Fruit fly (Drosophila melanogaster): ENCODE results near the gene BuGZ.

The BuGZ gene

DNA sequence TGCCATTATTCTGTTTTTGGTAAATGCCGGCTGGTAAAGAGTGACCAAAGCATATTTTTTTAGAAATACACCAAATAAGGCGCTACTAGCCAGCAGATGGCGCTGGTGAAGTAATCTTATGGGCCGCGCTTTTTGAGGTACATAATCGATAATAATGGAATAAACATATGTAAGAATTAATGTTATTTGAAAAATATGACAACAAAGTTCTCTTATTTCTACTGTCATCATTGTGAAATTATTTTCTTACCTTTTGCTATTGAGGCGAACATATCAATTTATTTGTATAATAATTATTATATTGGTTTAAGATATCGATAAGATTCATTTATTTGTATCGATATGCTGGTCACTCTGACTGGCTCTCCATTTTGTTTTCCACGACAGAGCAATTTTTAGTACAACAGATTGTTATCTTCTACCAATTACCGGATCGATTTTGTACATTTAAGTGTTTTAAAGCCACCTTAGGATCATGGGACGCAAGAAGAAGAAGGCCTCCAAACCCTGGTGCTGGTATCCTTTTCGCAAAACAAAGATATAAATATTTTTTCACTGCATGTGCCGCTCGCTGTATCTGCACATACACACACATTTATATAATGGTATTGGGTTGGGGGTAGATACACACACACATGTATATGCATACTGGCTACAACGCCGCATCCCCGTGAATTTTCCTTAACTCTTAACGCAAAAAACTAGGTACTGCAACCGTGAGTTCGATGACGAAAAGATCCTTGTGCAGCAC is at the start of gene BuGZ, which contains the start of gene LSm7:
BuGZ (plus strand) TSS at position 351 of the 751 bp plus-strand sequence.
LSm7 (minus strand) TSS at position 46 of the 751 bp plus-strand sequence.
- TF ChIP-seq pan (optimal IDR thresholded peaks at IDR 0.05) (no peak), usp (GFP tag; optimal IDR thresholded peaks at IDR 0.05) (no peak), Dll (optimal IDR thresholded peaks at IDR 0.05) (no peak), EcR (GFP tag; optimal IDR thresholded peaks at IDR 0.05) (no peak), psq (optimal IDR thresholded peaks at IDR 0.05) (no peak), CG8478 (optimal IDR thresholded peaks at IDR 0.05) (no peak)

DNA sequence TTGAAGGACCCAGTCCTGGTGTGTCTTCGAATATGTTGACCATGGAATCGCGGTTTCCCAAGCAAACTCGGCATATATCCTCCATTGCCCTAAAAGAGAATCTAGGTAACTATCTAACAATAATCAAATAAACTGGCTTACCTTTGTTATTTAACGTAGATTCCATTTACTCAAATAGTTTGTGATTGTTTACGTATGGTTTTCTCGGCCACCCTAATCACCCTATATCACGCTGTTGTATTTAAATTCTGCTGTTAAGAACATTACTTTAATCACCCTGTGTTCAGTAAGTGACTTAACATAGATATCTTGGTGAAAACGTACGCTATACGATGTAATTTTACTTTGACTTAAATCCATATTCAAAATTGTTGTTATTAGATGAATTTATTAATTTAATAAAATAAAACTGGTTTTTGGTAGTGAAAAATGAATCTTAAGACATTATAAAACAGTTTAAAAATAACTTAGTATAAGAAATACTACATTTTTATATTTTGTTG is 40.1 kb upstream of the BuGZ start:
- TF ChIP-seq CG8478 (optimal IDR thresholded peaks at IDR 0.05): no peak
- TF ChIP-seq psq (optimal IDR thresholded peaks at IDR 0.05): no peak
- TF ChIP-seq Dll (optimal IDR thresholded peaks at IDR 0.05): no peak
- no peak for TF ChIP-seq pan (optimal IDR thresholded peaks at IDR 0.05)
- TF ChIP-seq usp (GFP tag; optimal IDR thresholded peaks at IDR 0.05): no peak
- TF ChIP-seq EcR (GFP tag; optimal IDR thresholded peaks at IDR 0.05): no peak

DNA sequence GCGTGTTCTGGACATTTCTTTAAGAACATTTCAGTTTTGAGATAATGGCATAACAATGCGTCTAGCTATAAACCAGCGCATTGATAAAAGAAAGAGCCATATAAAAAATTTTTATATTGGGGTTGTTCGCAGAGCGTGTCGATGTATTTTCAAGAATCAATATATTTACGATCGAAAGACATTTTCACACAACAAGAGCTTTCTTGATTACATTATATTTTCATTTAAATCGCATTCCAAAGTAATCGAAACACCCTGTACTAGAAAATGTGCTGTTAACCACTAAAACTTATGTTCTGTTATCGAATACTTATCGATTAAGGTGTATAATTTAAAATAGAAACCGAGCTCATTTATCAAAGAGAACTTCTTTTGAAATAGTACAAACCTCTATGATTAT is 39.5 kb upstream of the BuGZ start:
- TF ChIP-seq Dll (optimal IDR thresholded peaks at IDR 0.05) (no peak), usp (GFP tag; optimal IDR thresholded peaks at IDR 0.05) (no peak), pan (optimal IDR thresholded peaks at IDR 0.05) (no peak), EcR (GFP tag; optimal IDR thresholded peaks at IDR 0.05) (no peak), psq (optimal IDR thresholded peaks at IDR 0.05) (no peak), CG8478 (optimal IDR thresholded peaks at IDR 0.05) (no peak)

- TF ChIP-seq pan (optimal IDR thresholded peaks at IDR 0.05) (no peak), usp (GFP tag; optimal IDR thresholded peaks at IDR 0.05) (no peak), CG8478 (optimal IDR thresholded peaks at IDR 0.05) (no peak), psq (optimal IDR thresholded peaks at IDR 0.05) (no peak), Dll (optimal IDR thresholded peaks at IDR 0.05) (no peak), EcR (GFP tag; optimal IDR thresholded peaks at IDR 0.05) (no peak)
These were observed 36.1 kb upstream of the BuGZ start for dm6 chr2L:16706882-16707775.

- TF ChIP-seq psq (optimal IDR thresholded peaks at IDR 0.05) (no peak), Dll (optimal IDR thresholded peaks at IDR 0.05) (no peak), EcR (GFP tag; optimal IDR thresholded peaks at IDR 0.05) (no peak), usp (GFP tag; optimal IDR thresholded peaks at IDR 0.05) (no peak), CG8478 (optimal IDR thresholded peaks at IDR 0.05) (no peak), pan (optimal IDR thresholded peaks at IDR 0.05) (no peak)
These were observed 33.5 kb upstream of the BuGZ start for dm6 chr2L:16709693-16710092.

- TF ChIP-seq pan (optimal IDR thresholded peaks at IDR 0.05) (no peak), CG8478 (optimal IDR thresholded peaks at IDR 0.05) (no peak), EcR (GFP tag; optimal IDR thresholded peaks at IDR 0.05) (no peak), usp (GFP tag; optimal IDR thresholded peaks at IDR 0.05) (no peak), Dll (optimal IDR thresholded peaks at IDR 0.05) (no peak), psq (optimal IDR thresholded peaks at IDR 0.05) (no peak)
These were observed 33.0 kb upstream of the BuGZ start for dm6 chr2L:16710234-16710633.

DNA sequence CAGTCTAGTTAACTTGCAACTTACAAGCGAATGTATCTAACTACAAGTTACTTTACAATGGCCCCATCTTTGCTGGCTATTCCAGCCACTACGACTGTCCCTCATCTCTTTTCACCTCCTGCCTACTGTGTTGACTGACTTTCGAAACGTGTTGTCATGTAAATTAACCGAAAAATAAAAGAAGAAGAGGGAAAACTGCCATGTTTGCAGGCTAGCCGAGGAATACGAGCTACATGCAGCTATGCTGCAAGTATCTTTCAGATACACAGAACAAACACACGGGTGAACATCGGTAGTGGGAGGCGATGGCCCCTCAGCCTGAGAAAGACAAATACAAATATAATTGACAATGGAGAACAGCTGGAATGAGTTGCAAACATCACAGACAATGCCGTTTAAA is 32.5 kb upstream of the BuGZ start:
- TF ChIP-seq psq (optimal IDR thresholded peaks at IDR 0.05) (no peak), usp (GFP tag; optimal IDR thresholded peaks at IDR 0.05) (no peak), CG8478 (optimal IDR thresholded peaks at IDR 0.05) (no peak), EcR (GFP tag; optimal IDR thresholded peaks at IDR 0.05) (no peak), Dll (optimal IDR thresholded peaks at IDR 0.05) (no peak), pan (optimal IDR thresholded peaks at IDR 0.05) (no peak)

DNA sequence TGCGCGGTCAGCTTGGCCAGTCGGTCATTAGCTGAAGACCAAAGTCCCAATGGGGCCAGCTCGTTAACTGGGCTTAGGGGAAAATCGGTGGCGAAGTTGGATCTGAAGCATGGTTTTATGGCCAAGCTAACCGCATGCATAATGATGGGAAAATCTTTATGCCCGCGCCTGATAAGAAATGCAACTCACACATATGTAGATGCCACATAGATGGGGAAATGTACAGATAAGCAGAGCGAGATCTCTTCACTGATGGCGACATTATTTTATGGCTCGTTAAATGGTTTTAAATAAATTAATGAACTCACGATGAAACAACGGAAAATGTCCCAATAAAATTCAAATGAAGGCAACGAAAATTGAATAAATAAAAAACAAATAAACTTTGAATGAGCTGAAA is 31.3 kb upstream of the BuGZ start:
- TF ChIP-seq usp (GFP tag; optimal IDR thresholded peaks at IDR 0.05): no peak
- no peak for TF ChIP-seq Dll (optimal IDR thresholded peaks at IDR 0.05)
- TF ChIP-seq CG8478 (optimal IDR thresholded peaks at IDR 0.05): no peak
- no peak for TF ChIP-seq pan (optimal IDR thresholded peaks at IDR 0.05)
- no peak for TF ChIP-seq EcR (GFP tag; optimal IDR thresholded peaks at IDR 0.05)
- TF ChIP-seq psq (optimal IDR thresholded peaks at IDR 0.05): no peak

dm6 chr2L:16713929-16714328 is 29.3 kb upstream of the BuGZ start:
- TF ChIP-seq Dll (optimal IDR thresholded peaks at IDR 0.05) (no peak), psq (optimal IDR thresholded peaks at IDR 0.05) (no peak), CG8478 (optimal IDR thresholded peaks at IDR 0.05) (no peak), EcR (GFP tag; optimal IDR thresholded peaks at IDR 0.05) (no peak), usp (GFP tag; optimal IDR thresholded peaks at IDR 0.05) (no peak), pan (optimal IDR thresholded peaks at IDR 0.05) (no peak)

DNA sequence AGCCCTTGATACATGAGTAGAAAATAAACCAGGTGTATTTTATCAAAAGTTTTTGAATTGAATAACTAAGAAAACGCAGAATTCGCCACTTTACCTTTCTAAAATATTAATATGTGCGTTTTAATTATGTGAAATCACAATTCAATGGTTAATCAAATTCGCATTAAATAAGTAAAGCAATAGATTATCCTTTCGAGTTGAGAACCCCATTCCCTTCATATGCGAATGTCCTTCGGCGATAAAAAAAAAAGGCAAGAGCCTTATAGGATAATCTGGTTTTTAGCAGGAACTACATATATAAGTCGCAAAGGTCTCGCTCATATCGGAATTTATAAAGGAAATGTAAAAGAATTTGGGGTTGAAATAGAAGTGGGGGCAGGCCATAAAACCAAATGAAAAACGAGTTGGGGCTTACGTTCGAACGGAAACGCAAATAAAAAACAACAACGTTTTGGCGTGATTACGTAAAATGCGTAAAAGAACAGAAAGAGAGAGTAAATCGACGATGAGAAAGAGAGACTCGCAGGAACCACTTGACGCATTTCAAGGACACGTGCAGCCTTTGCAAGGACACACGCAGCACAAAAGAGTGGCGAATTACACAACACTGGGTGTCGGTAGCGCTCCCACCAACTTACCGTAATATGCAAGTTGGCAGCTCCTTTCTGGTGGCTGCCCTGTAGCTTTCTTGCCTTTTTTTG is 27.9 kb upstream of the BuGZ start:
- no peak for TF ChIP-seq CG8478 (optimal IDR thresholded peaks at IDR 0.05)
- no peak for TF ChIP-seq psq (optimal IDR thresholded peaks at IDR 0.05)
- TF ChIP-seq pan (optimal IDR thresholded peaks at IDR 0.05): no peak
- TF ChIP-seq usp (GFP tag; optimal IDR thresholded peaks at IDR 0.05): no peak
- no peak for TF ChIP-seq Dll (optimal IDR thresholded peaks at IDR 0.05)
- no peak for TF ChIP-seq EcR (GFP tag; optimal IDR thresholded peaks at IDR 0.05)
